Fruit fly (Drosophila melanogaster) whole organism, embryonic: ENCODE results near the gene BomBc3.

Experiments used
- ATbp ChIP-seq: fragments of 200-800 bp; sonication (Bioruptor generic); optimal IDR thresholded peaks from 2 replicates; lab custom pipeline; 2017; ENCODE audit warnings: missing biosample characterization, mild to moderate bottlenecking, missing genetic modification characterization, missing genetic modification reagents
- Awh ChIP-seq: fragments of 200-800 bp; sonication (Bioruptor generic); IDR thresholded peaks from 2 replicates; pipeline ENCODE4, ENCODE4 v1.3.6; 2022; ENCODE audit warnings: missing biosample characterization, missing genetic modification characterization
- CG10209 ChIP-seq: fragments of 200-800 bp; sonication (Bioruptor generic); optimal IDR thresholded peaks from 3 replicates; lab custom pipeline; 2017; ENCODE audit warnings: missing biosample characterization, mild to moderate bottlenecking, missing genetic modification characterization, missing genetic modification reagents
- CG11560 ChIP-seq: fragments of 200-800 bp; sonication (Bioruptor generic); IDR thresholded peaks from 3 replicates; pipeline ENCODE4 v1.3.6; 2022; ENCODE audit warnings: missing biosample characterization, missing genetic modification characterization
- CG13287 ChIP-seq: fragments of 200-800 bp; sonication (Bioruptor generic); IDR thresholded peaks from 2 replicates; pipeline ENCODE4 v1.3.6; 2022; ENCODE audit warnings: missing biosample characterization, missing genetic modification characterization; ENCODE audit not compliant: partially characterized antibody
- CG14860 ChIP-seq: fragments of 200-800 bp; sonication (Bioruptor generic); IDR thresholded peaks from 3 replicates; pipeline ENCODE4 v1.3.6; 2022; ENCODE audit warnings: missing biosample characterization, missing genetic modification characterization; ENCODE audit not compliant: partially characterized antibody
- CG15011 ChIP-seq: fragments of 200-800 bp; sonication (Bioruptor generic); optimal IDR thresholded peaks from 3 replicates; lab custom pipeline; 2018; ENCODE audit warnings: missing biosample characterization, mild to moderate bottlenecking, missing genetic modification characterization
- CG15514 ChIP-seq: fragments of 200-800 bp; sonication (Bioruptor generic); optimal IDR thresholded peaks from 3 replicates; lab custom pipeline; 2017; ENCODE audit warnings: missing biosample characterization, missing genetic modification characterization, mild to moderate bottlenecking, moderate library complexity, missing genetic modification reagents
- CG17829 ChIP-seq: fragments of 200-800 bp; optimal IDR thresholded peaks from 2 replicates; lab custom pipeline; 2019; ENCODE audit warnings: missing biosample characterization, mild to moderate bottlenecking, missing genetic modification characterization, moderate library complexity
- CG17912 ChIP-seq: fragments of 200-800 bp; sonication (Bioruptor generic); optimal IDR thresholded peaks from 2 replicates; lab custom pipeline; 2018; ENCODE audit warnings: missing biosample characterization, mild to moderate bottlenecking, missing genetic modification characterization
- CG1832 ChIP-seq: fragments of 200-800 bp; sonication (Bioruptor generic); optimal IDR thresholded peaks from 2 replicates; lab custom pipeline; 2017; ENCODE audit warnings: missing biosample characterization, mild to moderate bottlenecking, missing genetic modification characterization, inconsistent platforms
- CG2120 ChIP-seq: fragments of 200-800 bp; sonication (Bioruptor generic); optimal IDR thresholded peaks from 3 replicates; lab custom pipeline; 2016; ENCODE audit warnings: missing biosample characterization, missing genetic modification characterization
- CG3163 ChIP-seq: fragments of 200-800 bp; sonication (Bioruptor generic); optimal IDR thresholded peaks from 3 replicates; lab custom pipeline; 2016; ENCODE audit warnings: missing biosample characterization, missing genetic modification characterization
- CG32532 ChIP-seq: fragments of 200-800 bp; sonication (Bioruptor generic); IDR thresholded peaks from 2 replicates; pipeline ENCODE4 v1.3.6; 2022; ENCODE audit warnings: missing biosample characterization, missing genetic modification characterization
- CG33557 ChIP-seq: fragments of 200-800 bp; sonication (Bioruptor generic); optimal IDR thresholded peaks from 2 replicates; lab custom pipeline; 2019; ENCODE audit warnings: missing biosample characterization, mild to moderate bottlenecking, missing genetic modification characterization, moderate library complexity
- CG34224 ChIP-seq: fragments of 200-800 bp; sonication (Bioruptor generic); IDR thresholded peaks from 3 replicates; pipeline ENCODE4 v1.3.6; 2022; ENCODE audit warnings: missing biosample characterization, missing genetic modification characterization; ENCODE audit not compliant: partially characterized antibody
- CG3726 ChIP-seq: fragments of 200-800 bp; sonication (Bioruptor generic); IDR thresholded peaks from 3 replicates; pipeline ENCODE4, ENCODE4 v1.3.6; 2022; ENCODE audit warnings: missing biosample characterization, missing genetic modification characterization
- CG7786 ChIP-seq: fragments of 200-800 bp; sonication (Bioruptor generic); optimal IDR thresholded peaks from 2 replicates; lab custom pipeline; 2016; ENCODE audit warnings: missing biosample characterization, missing genetic modification characterization
- CG7928 ChIP-seq: fragments of 200-800 bp; sonication (Bioruptor generic); optimal IDR thresholded peaks from 2 replicates; lab custom pipeline; 2017; ENCODE audit warnings: missing biosample characterization, mild to moderate bottlenecking, missing genetic modification characterization
- CG8089 ChIP-seq: fragments of 200-800 bp; sonication (Bioruptor generic); optimal IDR thresholded peaks from 3 replicates; lab custom pipeline; 2016; ENCODE audit warnings: missing biosample characterization, missing genetic modification characterization
- CG8478 ChIP-seq: fragments of >200 bp; optimal IDR thresholded peaks from 2 replicates; lab custom pipeline; 2018
- Dip2 ChIP-seq: fragments of 200-800 bp; sonication (Bioruptor generic); IDR thresholded peaks from 2 replicates; pipeline ENCODE4 v1.3.6; 2022; ENCODE audit warnings: missing biosample characterization, missing genetic modification characterization
- Dref ChIP-seq: fragments of 200-800 bp; sonication (Bioruptor generic); IDR thresholded peaks from 2 replicates; pipeline ENCODE4 v1.3.6; 2022; ENCODE audit warnings: missing biosample characterization, missing genetic modification characterization
- Elba2 ChIP-seq: fragments of 200-800 bp; sonication (Bioruptor generic); optimal IDR thresholded peaks from 3 replicates; lab custom pipeline; 2016; ENCODE audit warnings: missing biosample characterization, missing genetic modification characterization
- GATAe ChIP-seq: fragments of 200-800 bp; sonication (Bioruptor generic); conservative IDR thresholded peaks from 2 replicates; pipeline ENCODE4 v1.3.6; 2022; ENCODE audit warnings: missing biosample characterization, missing genetic modification characterization
- HHEX ChIP-seq: fragments of 200-800 bp; sonication (Bioruptor generic); optimal IDR thresholded peaks from 3 replicates; lab custom pipeline; 2017; ENCODE audit warnings: missing biosample characterization, mild to moderate bottlenecking, missing genetic modification characterization, missing genetic modification reagents
- Lhr ChIP-seq: fragments of 200-800 bp; sonication (Bioruptor generic); optimal IDR thresholded peaks from 3 replicates; lab custom pipeline; 2017; ENCODE audit warnings: mild to moderate bottlenecking, missing biosample characterization, missing genetic modification reagents, missing genetic modification characterization
- Max ChIP-seq: fragments of 200-800 bp; sonication (Bioruptor generic); optimal IDR thresholded peaks from 2 replicates; lab custom pipeline; 2016; ENCODE audit warnings: missing biosample characterization, mild to moderate bottlenecking, missing genetic modification characterization
- Med ChIP-seq: fragments of 200-800 bp; sonication (Bioruptor generic); peaks from one replicate; lab custom pipeline; 2016; ENCODE audit warnings: missing biosample characterization, missing genetic modification characterization, mild to moderate bottlenecking, inconsistent platforms, moderate library complexity
- Optix ChIP-seq: fragments of 200-800 bp; sonication (Bioruptor generic); IDR thresholded peaks from 3 replicates; pipeline ENCODE4 v1.3.6; 2022; ENCODE audit warnings: missing biosample characterization, missing genetic modification characterization
- Ptx1 ChIP-seq: fragments of 200-800 bp; sonication (Bioruptor generic); IDR thresholded peaks from 2 replicates; pipeline ENCODE4 v1.3.6; 2022; ENCODE audit warnings: missing biosample characterization, missing genetic modification characterization
- Spps ChIP-seq: fragments of 200-800 bp; sonication (Bioruptor generic); optimal IDR thresholded peaks from 2 replicates; lab custom pipeline; 2018; ENCODE audit warnings: missing biosample characterization, mild to moderate bottlenecking, missing genetic modification characterization
- Vsx1 ChIP-seq: fragments of 200-800 bp; sonication (Bioruptor generic); optimal IDR thresholded peaks from 2 replicates; lab custom pipeline; 2017; ENCODE audit warnings: missing biosample characterization, mild to moderate bottlenecking, missing genetic modification characterization, missing genetic modification reagents
- Xbp1 ChIP-seq: fragments of 200-800 bp; sonication (Bioruptor generic); optimal IDR thresholded peaks from 3 replicates; lab custom pipeline; 2016; ENCODE audit warnings: missing biosample characterization, mild to moderate bottlenecking, missing genetic modification characterization
- al ChIP-seq: fragments of 200-800 bp; sonication (Bioruptor generic); IDR thresholded peaks from 2 replicates; pipeline ENCODE4 v1.3.6; 2022; ENCODE audit warnings: missing biosample characterization, missing genetic modification characterization
- bcd ChIP-seq: fragments of 200-800 bp; sonication (Bioruptor generic); optimal IDR thresholded peaks from 2 replicates; lab custom pipeline; 2017; ENCODE audit warnings: missing biosample characterization, mild to moderate bottlenecking, missing genetic modification characterization
- cwo ChIP-seq: fragments of 200-800 bp; sonication (Bioruptor generic); optimal IDR thresholded peaks from 3 replicates; lab custom pipeline; 2017; ENCODE audit warnings: missing biosample characterization, missing genetic modification characterization, mild to moderate bottlenecking, moderate library complexity, missing genetic modification reagents
- fd64A ChIP-seq: fragments of 200-800 bp; sonication (Bioruptor generic); optimal IDR thresholded peaks from 3 replicates; lab custom pipeline; 2018; ENCODE audit warnings: missing biosample characterization, mild to moderate bottlenecking, missing genetic modification characterization
- fd96Cb ChIP-seq: fragments of 200-800 bp; sonication (Bioruptor generic); optimal IDR thresholded peaks from 2 replicates; lab custom pipeline; 2018; ENCODE audit warnings: missing biosample characterization, mild to moderate bottlenecking, missing genetic modification characterization, moderate library complexity
- gfzf ChIP-seq: fragments of 200-800 bp; sonication (Bioruptor generic); optimal IDR thresholded peaks from 2 replicates; lab custom pipeline; 2016; ENCODE audit warnings: missing biosample characterization, mild to moderate bottlenecking, missing genetic modification characterization, moderate library complexity
- otp ChIP-seq: fragments of 200-800 bp; sonication (Bioruptor generic); IDR thresholded peaks from 3 replicates; pipeline ENCODE4, ENCODE4 v1.3.6; 2022; ENCODE audit warnings: missing biosample characterization, missing genetic modification characterization
- peb ChIP-seq: fragments of 200-800 bp; sonication (Bioruptor generic); IDR thresholded peaks from 2 replicates; pipeline ENCODE4 v1.3.6; 2022; ENCODE audit warnings: missing biosample characterization, missing genetic modification characterization
- pho ChIP-seq: fragments of 200-800 bp; sonication (Bioruptor generic); optimal IDR thresholded peaks from 2 replicates; lab custom pipeline; 2016; ENCODE audit warnings: missing biosample characterization, missing genetic modification characterization
- row ChIP-seq: fragments of 200-800 bp; sonication (Bioruptor generic); IDR thresholded peaks from 3 replicates; pipeline ENCODE4 v1.3.6; 2022; ENCODE audit warnings: missing biosample characterization, missing genetic modification characterization
- sisA ChIP-seq: fragments of 200-800 bp; sonication (Bioruptor generic); IDR thresholded peaks from 2 replicates; pipeline ENCODE4 v1.3.6; 2022; ENCODE audit warnings: missing biosample characterization, missing genetic modification characterization
- sug ChIP-seq: fragments of 200-800 bp; optimal IDR thresholded peaks from 2 replicates; lab custom pipeline; 2019; ENCODE audit warnings: missing biosample characterization, mild to moderate bottlenecking, missing genetic modification characterization, moderate library complexity
- tio ChIP-seq: fragments of 200-800 bp; sonication (Bioruptor generic); optimal IDR thresholded peaks from 2 replicates; lab custom pipeline; 2017; ENCODE audit warnings: missing biosample characterization, missing genetic modification characterization, inconsistent platforms
- tx ChIP-seq: fragments of 200-800 bp; sonication (Bioruptor generic); optimal IDR thresholded peaks from 2 replicates; lab custom pipeline; 2016; ENCODE audit warnings: missing biosample characterization, missing genetic modification characterization
- vfl ChIP-seq: fragments of 200-800 bp; sonication (Bioruptor generic); optimal IDR thresholded peaks from 2 replicates; lab custom pipeline; 2016; ENCODE audit warnings: missing biosample characterization, missing genetic modification characterization
- vvl ChIP-seq: fragments of 200-800 bp; sonication (Bioruptor generic); IDR thresholded peaks from 2 replicates; pipeline ENCODE4 v1.3.6; 2022; ENCODE audit warnings: missing biosample characterization, missing genetic modification characterization
- wdn ChIP-seq: fragments of 200-800 bp; sonication (Bioruptor generic); IDR thresholded peaks from 2 replicates; pipeline ENCODE4 v1.3.6; 2022; ENCODE audit warnings: missing biosample characterization, missing genetic modification characterization
- wek ChIP-seq: fragments of 200-800 bp; sonication (Bioruptor generic); optimal IDR thresholded peaks from 3 replicates; lab custom pipeline; 2018; ENCODE audit warnings: missing biosample characterization, mild to moderate bottlenecking, missing genetic modification characterization, moderate library complexity

Gene BomBc3

DNA sequence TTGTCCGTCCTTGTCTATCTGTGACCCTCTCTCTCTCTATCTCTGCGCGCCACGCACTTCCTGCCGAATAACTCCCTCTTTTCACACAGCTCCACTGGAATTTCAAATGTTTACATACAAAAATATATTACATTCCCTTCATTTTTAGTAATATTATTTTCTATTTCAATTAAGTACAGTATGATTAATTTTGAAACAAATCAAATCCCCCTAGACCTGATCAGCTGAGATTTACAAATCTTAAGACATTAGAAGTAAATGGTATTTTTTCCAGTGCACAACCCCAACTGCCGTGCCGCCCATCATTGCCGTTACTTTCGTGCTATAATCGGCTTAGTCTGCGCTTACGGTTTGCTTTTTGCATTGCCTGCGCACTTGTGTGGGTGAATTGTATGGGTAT, 21.4 kb downstream of the BomBc3 start (continued):
- TF ChIP-seq CG34224 = no peak
- TF ChIP-seq gfzf (GFP tag; lab: Kevin White, UChicago) = no peak
- TF ChIP-seq Lhr (GFP tag; lab: Kevin White, UChicago) = no peak
- no peak for TF ChIP-seq CG3163 (GFP tag; lab: Kevin White, UChicago)
- no peak for TF ChIP-seq CG32532 (GFP tag; lab: Robert Waterston, UW)
- TF ChIP-seq Spps = no peak
- no peak for TF ChIP-seq Dref (GFP tag; lab: Robert Waterston, UW)
- TF ChIP-seq CG7928 = no peak
- TF ChIP-seq CG17829 = no peak
- no peak for TF ChIP-seq vfl
- no peak for TF ChIP-seq otp
- no peak for TF ChIP-seq peb (GFP tag; lab: Robert Waterston, UW)
- TF ChIP-seq pho = no peak
- no peak for TF ChIP-seq Awh (GFP tag; lab: Robert Waterston, UW)
- peak; percentile 48 for TF ChIP-seq bcd (GFP tag; lab: Kevin White, UChicago)
- no peak; the same call in 1 of the 2 replicates for TF ChIP-seq vvl (GFP tag; lab: Robert Waterston, UW)
- no peak for TF ChIP-seq CG13287
- peak; percentile 52 for TF ChIP-seq fd96Cb (tag; lab: Kevin White, UChicago)
- TF ChIP-seq CG3726 (GFP tag; lab: Robert Waterston, UW) = no peak
- no peak for TF ChIP-seq CG7786 (GFP tag; lab: Kevin White, UChicago)
- TF ChIP-seq HHEX = peak; percentile 68
- peak; percentile 46 for TF ChIP-seq CG15514 (GFP tag; lab: Kevin White, UChicago)
- no peak for TF ChIP-seq tio (GFP tag; lab: Kevin White, UChicago)
- peak; percentile 76; the same call in 2 of the 3 replicates for TF ChIP-seq row (GFP tag; lab: Robert Waterston, UW)
- TF ChIP-seq wek (GFP tag; lab: Kevin White, UChicago) = no peak
- TF ChIP-seq CG8089 (GFP tag; lab: Kevin White, UChicago) = no peak
- peak; percentile 22 for TF ChIP-seq ATbp (GFP tag; lab: Kevin White, UChicago)
- TF ChIP-seq tx (GFP tag; lab: Kevin White, UChicago) = no peak
- no peak for TF ChIP-seq Med (GFP tag; lab: Kevin White, UChicago)
- no peak for TF ChIP-seq CG14860 (GFP tag; lab: Robert Waterston, UW)
- TF ChIP-seq CG17912 (GFP tag; lab: Kevin White, UChicago) = no peak
- peak; percentile 23 for TF ChIP-seq CG10209 (GFP tag; lab: Kevin White, UChicago)
- no peak for TF ChIP-seq GATAe
- TF ChIP-seq Xbp1 (GFP tag; lab: Kevin White, UChicago) = peak; percentile 43
- peak; percentile 71 for TF ChIP-seq cwo (GFP tag; lab: Kevin White, UChicago)
- TF ChIP-seq Ptx1 (GFP tag; lab: Robert Waterston, UW) = peak; percentile 61
- TF ChIP-seq sisA (GFP tag; lab: Robert Waterston, UW) = 0 out of 2 replicates have a peak, but pooled peaks have one; percentile 42
- TF ChIP-seq CG33557 (GFP tag; lab: Kevin White, UChicago) = no peak
- peak; percentile 67 for TF ChIP-seq CG2120 (GFP tag; lab: Kevin White, UChicago)
- TF ChIP-seq fd64A = no peak
- TF ChIP-seq wdn (GFP tag; lab: Robert Waterston, UW) = no peak
- TF ChIP-seq CG11560 = no peak
- TF ChIP-seq Optix (GFP tag; lab: Robert Waterston, UW) = no peak
- TF ChIP-seq CG1832 = no peak
- no peak for TF ChIP-seq Vsx1
- TF ChIP-seq sug = no peak
- TF ChIP-seq al (GFP tag; lab: Robert Waterston, UW) = no peak
- TF ChIP-seq Dip2 = no peak
- no peak for TF ChIP-seq CG15011
- TF ChIP-seq CG8478 (lab: Kevin White, UChicago) = no peak
- TF ChIP-seq Elba2 (GFP tag; lab: Kevin White, UChicago) = no peak
- no peak for TF ChIP-seq Max
